Worm (Caenorhabditis elegans): Measurements from ENCODE around the gene D1053.2.

DNA sequence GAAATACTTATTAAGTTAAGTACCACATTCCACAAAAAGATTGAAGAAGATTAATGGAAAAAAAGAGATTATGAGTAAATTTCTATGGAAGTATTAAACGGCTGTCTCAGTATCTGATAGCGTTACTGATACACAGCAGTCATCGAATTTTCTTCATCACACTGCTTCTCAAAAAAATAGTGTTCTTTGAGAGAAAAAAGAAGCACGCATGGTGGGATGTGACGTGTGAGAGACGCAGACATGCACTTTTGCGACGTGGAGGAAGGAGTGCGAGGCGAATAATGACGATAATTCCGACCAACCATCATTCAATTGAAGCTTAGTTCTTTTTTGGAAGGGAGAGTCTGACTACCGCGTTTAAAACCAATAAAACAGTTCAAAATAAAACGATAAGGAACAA is 17.7 kb upstream of the D1053.2 start, which contains the start of gene C44C10.11:
- no peak for TF ChIP-seq him-1 (tag; optimal IDR thresholded peaks at IDR 0.05)
- TF ChIP-seq W03F9.2 (tag; optimal IDR thresholded peaks at IDR 0.05) = peak; percentile 16

All from whole organism, L4/young adult.